Fruit fly (Drosophila melanogaster) whole organism, embryonic: ENCODE results near the gene CG14650.

Experiments used
- Atf3 ChIP-seq: fragments of 200-800 bp; sonication (Bioruptor generic); optimal IDR thresholded peaks from 3 replicates; lab custom pipeline; 2016; ENCODE audit warnings: missing biosample characterization, missing genetic modification characterization
- Bgb ChIP-seq: fragments of 200-800 bp; sonication (Bioruptor generic); IDR thresholded peaks from 2 replicates; pipeline ENCODE4 v1.3.6; 2022; ENCODE audit warnings: missing biosample characterization, missing genetic modification characterization; ENCODE audit not compliant: partially characterized antibody
- CG10267 ChIP-seq: fragments of 200-800 bp; sonication (Bioruptor generic); optimal IDR thresholded peaks from 2 replicates; lab custom pipeline; 2018; ENCODE audit warnings: missing biosample characterization, mild to moderate bottlenecking, missing genetic modification characterization, moderate library complexity
- CG10431 ChIP-seq: fragments of 200-800 bp; sonication (Bioruptor generic); optimal IDR thresholded peaks from 3 replicates; lab custom pipeline; 2018; ENCODE audit warnings: missing biosample characterization, mild to moderate bottlenecking, missing genetic modification characterization
- CG10654 ChIP-seq: fragments of 200-800 bp; sonication (Bioruptor generic); optimal IDR thresholded peaks from 2 replicates; lab custom pipeline; 2016; ENCODE audit warnings: missing biosample characterization, missing genetic modification characterization
- CG12071 ChIP-seq: fragments of 200-800 bp; sonication (Bioruptor generic); optimal IDR thresholded peaks from 3 replicates; lab custom pipeline; 2018; ENCODE audit warnings: missing biosample characterization, mild to moderate bottlenecking, missing genetic modification characterization
- CG12942 ChIP-seq: fragments of 200-800 bp; sonication (Bioruptor generic); optimal IDR thresholded peaks from 3 replicates; lab custom pipeline; 2016; ENCODE audit warnings: missing biosample characterization, missing genetic modification characterization
- CG14710 ChIP-seq: fragments of 200-800 bp; sonication (Bioruptor generic); optimal IDR thresholded peaks from 3 replicates; lab custom pipeline; 2019; ENCODE audit warnings: missing biosample characterization, mild to moderate bottlenecking, missing genetic modification characterization, moderate library complexity
- CG15073 ChIP-seq: fragments of 200-800 bp; sonication (Bioruptor generic); optimal IDR thresholded peaks from 2 replicates; lab custom pipeline; 2016; ENCODE audit warnings: missing biosample characterization, missing genetic modification characterization
- CG15601 ChIP-seq: fragments of 200-800 bp; sonication (Bioruptor generic); optimal IDR thresholded peaks from 3 replicates; lab custom pipeline; 2019; ENCODE audit warnings: missing biosample characterization, mild to moderate bottlenecking, missing genetic modification characterization, moderate library complexity
- CG17328 ChIP-seq: fragments of 200-800 bp; sonication (Bioruptor generic); IDR thresholded peaks from 2 replicates; pipeline ENCODE4 v1.3.6; 2022; ENCODE audit warnings: missing biosample characterization, missing genetic modification characterization
- CG17802 ChIP-seq: fragments of 200-800 bp; sonication (Bioruptor generic); optimal IDR thresholded peaks from 2 replicates; lab custom pipeline; 2018; ENCODE audit warnings: missing biosample characterization, mild to moderate bottlenecking, missing genetic modification characterization, moderate library complexity
- CG3407 ChIP-seq: fragments of 200-800 bp; sonication (Bioruptor generic); optimal IDR thresholded peaks from 2 replicates; lab custom pipeline; 2018; ENCODE audit warnings: missing biosample characterization, mild to moderate bottlenecking, missing genetic modification characterization
- CG34422 ChIP-seq: fragments of 200-800 bp; sonication (Bioruptor generic); IDR thresholded peaks from 3 replicates; pipeline ENCODE4 v1.3.6; 2022; ENCODE audit warnings: missing biosample characterization, missing genetic modification characterization
- CG3838 ChIP-seq: fragments of 200-800 bp; sonication (Bioruptor generic); optimal IDR thresholded peaks from 3 replicates; lab custom pipeline; 2016; ENCODE audit warnings: missing biosample characterization, missing genetic modification characterization
- CG4707 ChIP-seq: fragments of 200-800 bp; sonication (Bioruptor generic); optimal IDR thresholded peaks from 2 replicates; lab custom pipeline; 2018; ENCODE audit warnings: missing biosample characterization, mild to moderate bottlenecking, missing genetic modification characterization, moderate library complexity
- CG6683 ChIP-seq: fragments of 200-800 bp; sonication (Bioruptor generic); optimal IDR thresholded peaks from 2 replicates; lab custom pipeline; 2017; ENCODE audit warnings: missing biosample characterization, mild to moderate bottlenecking, missing genetic modification characterization, missing genetic modification reagents
- CG7372 ChIP-seq: fragments of 200-800 bp; sonication (Bioruptor generic); IDR thresholded peaks from 2 replicates; pipeline ENCODE4 v1.3.6; 2022; ENCODE audit warnings: missing biosample characterization, missing genetic modification characterization
- CG8089 ChIP-seq: fragments of 200-800 bp; sonication (Bioruptor generic); optimal IDR thresholded peaks from 3 replicates; lab custom pipeline; 2016; ENCODE audit warnings: missing biosample characterization, missing genetic modification characterization
- CG9797 ChIP-seq: fragments of 200-800 bp; sonication (Bioruptor generic); optimal IDR thresholded peaks from 3 replicates; lab custom pipeline; 2018; ENCODE audit warnings: missing biosample characterization, mild to moderate bottlenecking, missing genetic modification characterization
- Chrac-16 ChIP-seq: fragments of 200-800 bp; sonication (Bioruptor generic); optimal IDR thresholded peaks from 3 replicates; lab custom pipeline; 2016; ENCODE audit warnings: missing biosample characterization, missing genetic modification characterization
- CoRest ChIP-seq: fragments of 200-800 bp; sonication (Bioruptor generic); optimal IDR thresholded peaks from 3 replicates; lab custom pipeline; 2018; ENCODE audit warnings: missing biosample characterization, mild to moderate bottlenecking, missing genetic modification characterization, moderate library complexity
- Fer1 ChIP-seq: fragments of 200-800 bp; sonication (Bioruptor generic); optimal IDR thresholded peaks from 2 replicates; lab custom pipeline; 2017; ENCODE audit warnings: missing biosample characterization, mild to moderate bottlenecking, missing genetic modification characterization
- Fer3 ChIP-seq: fragments of 200-800 bp; sonication (Bioruptor generic); optimal IDR thresholded peaks from 2 replicates; lab custom pipeline; 2018; ENCODE audit warnings: missing biosample characterization, mild to moderate bottlenecking, missing genetic modification characterization, moderate library complexity
- Gug ChIP-seq: fragments of 200-800 bp; sonication (Bioruptor generic); IDR thresholded peaks from 4 replicates; pipeline ENCODE4 v1.3.6; 2022; ENCODE audit warnings: missing biosample characterization, missing genetic modification characterization
- HLHmδ ChIP-seq: fragments of 200-800 bp; sonication (Bioruptor generic); optimal IDR thresholded peaks from 2 replicates; lab custom pipeline; 2018; ENCODE audit warnings: missing biosample characterization, mild to moderate bottlenecking, missing genetic modification characterization, moderate library complexity
- Opbp ChIP-seq: fragments of 200-800 bp; sonication (Bioruptor generic); IDR thresholded peaks from 3 replicates; pipeline ENCODE4 v1.3.6; 2022; ENCODE audit warnings: missing biosample characterization, missing genetic modification characterization; ENCODE audit not compliant: partially characterized antibody
- Optix ChIP-seq: fragments of 200-800 bp; sonication (Bioruptor generic); IDR thresholded peaks from 3 replicates; pipeline ENCODE4 v1.3.6; 2022; ENCODE audit warnings: missing biosample characterization, missing genetic modification characterization
- Ravus ChIP-seq: fragments of 200-800 bp; sonication (Bioruptor generic); IDR thresholded peaks from 2 replicates; pipeline ENCODE4 v1.3.6; 2022; ENCODE audit warnings: missing biosample characterization, missing genetic modification characterization
- Rfx ChIP-seq: fragments of 200-800 bp; sonication (Bioruptor generic); IDR thresholded peaks from 2 replicates; pipeline ENCODE4 v1.3.6; 2022; ENCODE audit warnings: missing biosample characterization, missing genetic modification characterization
- Six4 ChIP-seq: fragments of 200-800 bp; sonication (Bioruptor generic); optimal IDR thresholded peaks from 2 replicates; lab custom pipeline; 2016; ENCODE audit warnings: missing biosample characterization, missing genetic modification characterization
- Tbp ChIP-seq: fragments of >200 bp; optimal IDR thresholded peaks from 2 replicates; lab custom pipeline; 2018; ENCODE audit warnings: missing biosample characterization, missing genetic modification characterization
- amos ChIP-seq: fragments of 200-800 bp; sonication (Bioruptor generic); IDR thresholded peaks from 2 replicates; pipeline ENCODE4 v1.3.6; 2022; ENCODE audit warnings: missing biosample characterization, missing genetic modification characterization; ENCODE audit not compliant: partially characterized antibody
- ato ChIP-seq: fragments of 200-800 bp; sonication (Bioruptor generic); IDR thresholded peaks from 2 replicates; pipeline ENCODE4 v1.3.6; 2022; ENCODE audit warnings: missing biosample characterization, missing genetic modification characterization; ENCODE audit not compliant: partially characterized antibody
- bsh ChIP-seq, 2 experiments: fragments of 200-800 bp; sonication (Bioruptor generic); optimal IDR thresholded peaks; 2 replicates each; lab custom pipeline; 2017 to 2018; ENCODE audit warnings: mild to moderate bottlenecking in 2 of 2, missing biosample characterization in 2 of 2, missing genetic modification characterization in 2 of 2, moderate library complexity in 1 of 2
- chm ChIP-seq: fragments of 200-800 bp; sonication (Bioruptor generic); IDR thresholded peaks from 2 replicates; pipeline ENCODE4 v1.3.6; 2022; ENCODE audit warnings: missing biosample characterization, missing genetic modification characterization
- crp ChIP-seq, 2 experiments: fragments of 200-800 bp; sonication (Bioruptor generic); optimal IDR thresholded peaks; 2 replicates in 1 of 2; 3 replicates in 1 of 2; lab custom pipeline; 2017; ENCODE audit warnings: missing biosample characterization in 2 of 2, missing genetic modification characterization in 2 of 2, mild to moderate bottlenecking in 1 of 2, moderate library complexity in 1 of 2
- fd96Cb ChIP-seq: fragments of 200-800 bp; sonication (Bioruptor generic); optimal IDR thresholded peaks from 2 replicates; lab custom pipeline; 2018; ENCODE audit warnings: missing biosample characterization, mild to moderate bottlenecking, missing genetic modification characterization, moderate library complexity
- fu2 ChIP-seq: fragments of 200-800 bp; sonication (Bioruptor generic); optimal IDR thresholded peaks from 2 replicates; lab custom pipeline; 2016; ENCODE audit warnings: missing biosample characterization, missing genetic modification characterization
- gro ChIP-seq: fragments of 200-800 bp; sonication (Bioruptor generic); optimal IDR thresholded peaks from 2 replicates; lab custom pipeline; 2016; ENCODE audit warnings: missing biosample characterization, missing genetic modification characterization
- lab ChIP-seq: fragments of 200-800 bp; sonication (Bioruptor generic); optimal IDR thresholded peaks from 3 replicates; lab custom pipeline; 2017; ENCODE audit warnings: missing biosample characterization, missing genetic modification characterization, mild to moderate bottlenecking, moderate library complexity, missing genetic modification reagents
- maf-S ChIP-seq: fragments of 200-800 bp; sonication (Bioruptor generic); optimal IDR thresholded peaks from 2 replicates; lab custom pipeline; 2016; ENCODE audit warnings: missing biosample characterization, missing genetic modification characterization
- pb ChIP-seq: fragments of 200-800 bp; sonication (Bioruptor generic); optimal IDR thresholded peaks from 3 replicates; lab custom pipeline; 2016; ENCODE audit warnings: missing biosample characterization, missing genetic modification characterization
- peb ChIP-seq: fragments of 200-800 bp; sonication (Bioruptor generic); IDR thresholded peaks from 2 replicates; pipeline ENCODE4 v1.3.6; 2022; ENCODE audit warnings: missing biosample characterization, missing genetic modification characterization
- prd ChIP-seq, 3 experiments: fragments of >200 bp in 2 of 3; fragments of 200-800 bp in 1 of 3; sonication (Bioruptor generic) in 1 of 3; optimal IDR thresholded peaks in 2 of 3; IDR thresholded peaks in 1 of 3; 2 replicates in 2 of 3; 3 replicates in 1 of 3; pipeline versions ENCODE4 v1.3.6 to Lab custom; 2017 to 2022; ENCODE audit warnings: missing biosample characterization in 1 of 3, missing genetic modification characterization in 1 of 3
- slou ChIP-seq: fragments of 200-800 bp; sonication (Bioruptor generic); optimal IDR thresholded peaks from 3 replicates; lab custom pipeline; 2016; ENCODE audit warnings: missing biosample characterization, missing genetic modification characterization
- tgo ChIP-seq: fragments of 200-800 bp; sonication (Bioruptor generic); IDR thresholded peaks from 3 replicates; pipeline ENCODE4 v1.3.6; 2022; ENCODE audit warnings: missing biosample characterization, missing genetic modification characterization
- wdn ChIP-seq: fragments of 200-800 bp; sonication (Bioruptor generic); IDR thresholded peaks from 2 replicates; pipeline ENCODE4 v1.3.6; 2022; ENCODE audit warnings: missing biosample characterization, missing genetic modification characterization

The CG14650 gene

dm6 chr3R:4428585-4429464, 8.4 kb upstream of the CG14650 start, which contains the start of gene srl (continued):
- TF ChIP-seq lab (GFP tag; lab: Kevin White, UChicago) (no peak), chm (GFP tag; lab: Robert Waterston, UW) (no peak), Chrac-16 (GFP tag; lab: Kevin White, UChicago) (no peak), Fer1 (GFP tag; lab: Kevin White, UChicago) (peak; percentile 25), wdn (GFP tag; lab: Robert Waterston, UW) (no peak), CoRest (no peak), Atf3 (no peak), CG10267 (tag; lab: Kevin White, UChicago) (peak; percentile 22), bsh (GFP tag; optimal IDR thresholded peaks at IDR 0.05; lab: Kevin White, UChicago) (no peak), CG10431 (no peak), Opbp (peak; percentile 39; the same call in 2 of the 3 replicates), CG12071 (GFP tag; lab: Kevin White, UChicago) (no peak), HLHmδ (GFP tag; lab: Kevin White, UChicago) (peak; percentile 60), amos (peak; percentile 39; the same call in 1 of the 2 replicates), CG3838 (GFP tag; lab: Kevin White, UChicago) (no peak), CG6683 (no peak), ato (GFP tag; lab: Robert Waterston, UW) (no peak), gro (no peak), crp (GFP tag; optimal IDR thresholded peaks at IDR 0.05; lab: Kevin White, UChicago) (no peak), CG10654 (GFP tag; lab: Kevin White, UChicago) (no peak), CG12942 (GFP tag; lab: Kevin White, UChicago) (no peak), fd96Cb (tag; lab: Kevin White, UChicago) (no peak), Six4 (GFP tag; lab: Kevin White, UChicago) (no peak), fu2 (GFP tag; lab: Kevin White, UChicago) (no peak), tgo (no peak), CG14710 (peak; percentile 39), pb (no peak), slou (GFP tag; lab: Kevin White, UChicago) (no peak), prd (optimal IDR thresholded peaks at IDR 0.05; lab: Kevin White, UChicago) (no peak), prd (GFP tag; IDR thresholded peaks at IDR 0.05; lab: Robert Waterston, UW) (no peak), Optix (GFP tag; lab: Robert Waterston, UW) (no peak), CG17328 (GFP tag; lab: Robert Waterston, UW) (0 out of 2 replicates have a peak, but pooled peaks have one; percentile 29), Tbp (GFP tag; lab: Kevin White, UChicago) (peak; percentile 87), CG3407 (GFP tag; lab: Kevin White, UChicago) (no peak), peb (GFP tag; lab: Robert Waterston, UW) (no peak), maf-S (GFP tag; lab: Kevin White, UChicago) (no peak), CG15601 (tag; lab: Kevin White, UChicago) (no peak), Rfx (GFP tag; lab: Robert Waterston, UW) (peak; percentile 47; the same call in 1 of the 2 replicates), CG8089 (GFP tag; lab: Kevin White, UChicago) (no peak), Bgb (GFP tag; lab: Robert Waterston, UW) (0 out of 2 replicates have a peak, but pooled peaks have one; percentile 25), CG7372 (GFP tag; lab: Robert Waterston, UW) (no peak), CG34422 (peak; percentile 94), CG17802 (no peak), CG15073 (GFP tag; lab: Kevin White, UChicago) (no peak), Fer3 (tag; lab: Kevin White, UChicago) (no peak), Gug (GFP tag; lab: Robert Waterston, UW) (no peak), CG4707 (GFP tag; lab: Kevin White, UChicago) (no peak), Ravus (no peak), CG9797 (GFP tag; lab: Kevin White, UChicago) (peak; percentile 96)
